Fruit fly (Drosophila melanogaster) Kc167 (cell line): ENCODE results near the gene Tmep.

Experiments used
- Myc ChIP-seq: fragments of >200 bp; optimal IDR thresholded peaks from 2 replicates; lab custom pipeline; 2017; ENCODE audit warnings: missing external identifiers
- Sin3A ChIP-seq: fragments of >200 bp; optimal IDR thresholded peaks from 2 replicates; lab custom pipeline; 2018; ENCODE audit warnings: missing external identifiers
- h ChIP-seq: fragments of >200 bp; optimal IDR thresholded peaks from 3 replicates; lab custom pipeline; 2018; ENCODE audit warnings: missing external identifiers
- psq ChIP-seq: fragments of >200 bp; optimal IDR thresholded peaks from 2 replicates; lab custom pipeline; 2017; ENCODE audit warnings: missing external identifiers
- ttk ChIP-seq: sonication (Bioruptor generic); optimal IDR thresholded peaks from 2 replicates; lab custom pipeline; 2017; ENCODE audit warnings: missing external identifiers

dm6 chr3L:1586266-1587054 is 17.5 kb downstream of the Tmep start:
- no peak for TF ChIP-seq Sin3A
- no peak for TF ChIP-seq h (lab: Kevin White, UChicago)
- TF ChIP-seq Myc (lab: Kevin White, UChicago), result no peak
- no peak for TF ChIP-seq psq (lab: Kevin White, UChicago)
- no peak for TF ChIP-seq ttk (lab: Kevin White, UChicago)
